Fruit fly (Drosophila melanogaster): ENCODE measurements around the gene lmgA.

lmgA gene

dm6 chr2L:8488735-8489134 lies 39.7 kb downstream of the lmgA start, which contains the start of gene CG13088:
CG13088 (plus strand) TSS chr2L:8488981.
- TF ChIP-seq CrebA (GFP tag; optimal IDR thresholded peaks at IDR 0.05; ENCODE audit: borderline replicate concordance) (no peak), GATAd (GFP tag; optimal IDR thresholded peaks at IDR 0.05) (no peak), Abd-B (GFP tag; optimal IDR thresholded peaks at IDR 0.05) (no peak), OdsH (GFP tag; optimal IDR thresholded peaks at IDR 0.05) (no peak), dmrt93B (GFP tag; optimal IDR thresholded peaks at IDR 0.05) (no peak), br (GFP tag; optimal IDR thresholded peaks at IDR 0.05) (peak; percentile 4), HLH106 (tag; optimal IDR thresholded peaks at IDR 0.05) (no peak), dsf (GFP tag; optimal IDR thresholded peaks at IDR 0.05; ENCODE audit: borderline replicate concordance) (peak; percentile 56), Jra (GFP tag; optimal IDR thresholded peaks at IDR 0.05) (peak; percentile 22), ey (GFP tag; optimal IDR thresholded peaks at IDR 0.05) (no peak), Dif (GFP tag; optimal IDR thresholded peaks at IDR 0.05; ENCODE audit: partially characterized antibody) (peak; percentile 28), sage (GFP tag; optimal IDR thresholded peaks at IDR 0.05) (no peak), Sp1 (GFP tag; optimal IDR thresholded peaks at IDR 0.05) (no peak), dl (GFP tag; optimal IDR thresholded peaks at IDR 0.05; ENCODE audit: insufficient read depth in 1 of 2, partially characterized antibody in 2 of 2) (no peak), Hr78 (GFP tag; optimal IDR thresholded peaks at IDR 0.05) (no peak), tai (GFP tag; optimal IDR thresholded peaks at IDR 0.05) (no peak), usp (GFP tag; optimal IDR thresholded peaks at IDR 0.05) (no peak), brk (GFP tag; optimal IDR thresholded peaks at IDR 0.05) (no peak), N (GFP tag; optimal IDR thresholded peaks at IDR 0.05) (peak; percentile 39), Rel (GFP tag; optimal IDR thresholded peaks at IDR 0.05) (no peak), Rel (tag; optimal IDR thresholded peaks at IDR 0.05) (no peak), CG32264 (GFP tag; optimal IDR thresholded peaks at IDR 0.05) (peak; percentile 4), Hr83 (GFP tag; optimal IDR thresholded peaks at IDR 0.05; ENCODE audit: poor library complexity, severe bottlenecking) (peak; percentile 74), Vsx2 (GFP tag; optimal IDR thresholded peaks at IDR 0.05; ENCODE audit: partially characterized antibody) (no peak), Mio (GFP tag; optimal IDR thresholded peaks at IDR 0.05) (no peak), CG9705 (GFP tag; optimal IDR thresholded peaks at IDR 0.05) (no peak), Dfd (GFP tag; optimal IDR thresholded peaks at IDR 0.05) (no peak), sv (GFP tag; optimal IDR thresholded peaks at IDR 0.05) (no peak), Myc (optimal IDR thresholded peaks at IDR 0.05) (no peak), Hnf4 (GFP tag; optimal IDR thresholded peaks at IDR 0.05) (peak; percentile 67), jim (GFP tag; optimal IDR thresholded peaks at IDR 0.05) (no peak), rgr (GFP tag; optimal IDR thresholded peaks at IDR 0.05) (no peak), fru (GFP tag; optimal IDR thresholded peaks at IDR 0.05) (peak; percentile 14), lola (GFP tag; optimal IDR thresholded peaks at IDR 0.05) (no peak), h (GFP tag; optimal IDR thresholded peaks at IDR 0.05) (peak; percentile 56), pan (optimal IDR thresholded peaks at IDR 0.05) (no peak), foxo (GFP tag; optimal IDR thresholded peaks at IDR 0.05) (no peak), woc (GFP tag; optimal IDR thresholded peaks at IDR 0.05) (no peak), psq (GFP tag; optimal IDR thresholded peaks at IDR 0.05) (no peak)

- no peak for TF ChIP-seq Hr83 (GFP tag; optimal IDR thresholded peaks at IDR 0.05; ENCODE audit: poor library complexity, severe bottlenecking)
- peak; percentile 2 for TF ChIP-seq jim (GFP tag; optimal IDR thresholded peaks at IDR 0.05)
- no peak for TF ChIP-seq foxo (GFP tag; optimal IDR thresholded peaks at IDR 0.05)
- TF ChIP-seq Dfd (GFP tag; optimal IDR thresholded peaks at IDR 0.05) = no peak
- peak; percentile 7 for TF ChIP-seq OdsH (GFP tag; optimal IDR thresholded peaks at IDR 0.05)
- peak; percentile 45 for TF ChIP-seq Hnf4 (GFP tag; optimal IDR thresholded peaks at IDR 0.05)
- no peak for TF ChIP-seq CG9705 (GFP tag; optimal IDR thresholded peaks at IDR 0.05)
Observed at dm6 chr2L:8485562-8485961, 42.9 kb downstream of the lmgA start.

All from whole organism, wandering third instar larva.